Worm (Caenorhabditis elegans) whole organism, midembryonic: ENCODE measurements around the gene F28G4.3.

ENCODE experiments used
- cog-1 ChIP-seq: sonication (generic microtip); optimal IDR thresholded peaks from 2 replicates; lab custom pipeline; 2016; ENCODE audit warnings: missing genetic modification characterization, missing compliant biosample characterization
- flt-1 ChIP-seq: fragments of 200-800 bp; sonication (Bioruptor generic); IDR thresholded peaks from 2 replicates; pipeline ENCODE4 v1.3.6; 2022; ENCODE audit warnings: missing genetic modification characterization, missing compliant biosample characterization
- ref-1 ChIP-seq: fragments of 200-800 bp; sonication (Bioruptor generic); conservative IDR thresholded peaks from 2 replicates; pipeline ENCODE4 v1.3.6; 2022; ENCODE audit warnings: missing genetic modification reagents, missing genetic modification characterization, missing compliant biosample characterization

- TF ChIP-seq cog-1 (tag; lab: Kevin White, UChicago): no peak
- no peak for TF ChIP-seq flt-1 (GFP tag; lab: Robert Waterston, UW)
- no peak for TF ChIP-seq ref-1 (GFP tag; lab: Robert Waterston, UW)
These were observed 21.0 kb downstream of the F28G4.3 start, which contains the start of gene T13F3.4 for ce11 chrV:16266514-16266913.
